Fruit fly (Drosophila melanogaster): ENCODE results near the gene Klp31E.

Klp31E gene

DNA sequence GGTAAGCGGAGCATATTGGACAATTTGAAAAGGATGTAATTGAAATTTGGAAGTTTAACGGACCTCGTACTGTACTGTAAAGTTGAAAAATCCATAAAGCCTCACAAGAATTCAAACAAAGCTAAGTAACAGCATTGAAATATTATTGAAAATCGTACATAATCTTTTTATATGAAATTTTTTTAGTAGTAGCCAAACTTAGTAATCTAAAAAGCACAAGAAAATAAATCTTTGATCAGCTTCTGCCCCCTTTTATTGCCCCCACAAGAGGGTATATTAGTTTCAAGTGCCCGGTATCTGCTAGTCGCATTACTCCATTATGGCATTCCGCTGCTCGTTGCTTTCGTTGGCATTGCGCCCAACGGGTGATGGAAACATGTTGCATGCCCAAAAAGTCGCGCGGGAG, 53.1 kb downstream of the Klp31E start (continued):
- TF ChIP-seq Camta (GFP tag; optimal IDR thresholded peaks at IDR 0.05) (peak; percentile 66), HmgD (GFP tag; optimal IDR thresholded peaks at IDR 0.05) (no peak), crp (GFP tag; optimal IDR thresholded peaks at IDR 0.05) (peak in 1 of 2 experiments; percentile 8), tap (tag; optimal IDR thresholded peaks at IDR 0.05) (peak; percentile 46), Trl (optimal IDR thresholded peaks at IDR 0.05) (no peak), Trl (GFP tag; optimal IDR thresholded peaks at IDR 0.05) (peak; percentile 55), sna (GFP tag; IDR thresholded peaks at IDR 0.05; ENCODE audit: partially characterized antibody) (no peak), CG14965 (GFP tag; optimal IDR thresholded peaks at IDR 0.05; ENCODE audit: borderline replicate concordance) (peak; percentile 29), pzg (GFP tag; optimal IDR thresholded peaks at IDR 0.05) (no peak), B-H2 (GFP tag; optimal IDR thresholded peaks at IDR 0.05) (no peak), CTCF (GFP tag; optimal IDR thresholded peaks at IDR 0.05) (peak; percentile 17), al (GFP tag; IDR thresholded peaks at IDR 0.05) (peak; percentile 4; the same call in 1 of the 2 replicates), CG4360 (GFP tag; IDR thresholded peaks at IDR 0.05) (no peak), tin (GFP tag; optimal IDR thresholded peaks at IDR 0.05) (peak; percentile 63), CG30431 (GFP tag; optimal IDR thresholded peaks at IDR 0.05) (peak; percentile 35), Atf-2 (GFP tag; optimal IDR thresholded peaks at IDR 0.05) (peak; percentile 20), CG15269 (tag; optimal IDR thresholded peaks at IDR 0.05) (no peak), CG13424 (tag; optimal IDR thresholded peaks at IDR 0.05) (peak; percentile 48), chm (GFP tag; IDR thresholded peaks at IDR 0.05) (no peak), CG3726 (GFP tag; IDR thresholded peaks at IDR 0.05) (no peak), CG2120 (GFP tag; optimal IDR thresholded peaks at IDR 0.05) (peak; percentile 27), Adf1 (GFP tag; IDR thresholded peaks at IDR 0.05) (no peak), Fer1 (GFP tag; optimal IDR thresholded peaks at IDR 0.05) (no peak), hkb (optimal IDR thresholded peaks at IDR 0.05) (no peak), hkb (GFP tag; IDR thresholded peaks at IDR 0.05) (peak; percentile 28; the same call in 1 of the 2 replicates), stwl (tag; optimal IDR thresholded peaks at IDR 0.05) (no peak), bbx (GFP tag; IDR thresholded peaks at IDR 0.05; ENCODE audit: partially characterized antibody) (no peak), CG1024 (GFP tag; IDR thresholded peaks at IDR 0.05) (no peak), Mrtf (GFP tag; IDR thresholded peaks at IDR 0.05) (0 out of 3 replicates have a peak, but pooled peaks have one; percentile 46), sima (GFP tag; optimal IDR thresholded peaks at IDR 0.05) (no peak), CG13775 (GFP tag; optimal IDR thresholded peaks at IDR 0.05) (peak; percentile 62), oc (tag; optimal IDR thresholded peaks at IDR 0.05) (no peak), MTF-1 (GFP tag; optimal IDR thresholded peaks at IDR 0.05; ENCODE audit: borderline replicate concordance) (no peak), CG13296 (GFP tag; optimal IDR thresholded peaks at IDR 0.05) (no peak), pb (GFP tag; optimal IDR thresholded peaks at IDR 0.05) (peak; percentile 1), CG9932 (GFP tag; IDR thresholded peaks at IDR 0.05) (no peak), CG10462 (GFP tag; optimal IDR thresholded peaks at IDR 0.05) (peak; percentile 15), CG9817 (tag; optimal IDR thresholded peaks at IDR 0.05) (peak; percentile 10), peb (GFP tag; IDR thresholded peaks at IDR 0.05) (no peak), CG17186 (GFP tag; optimal IDR thresholded peaks at IDR 0.05) (no peak), yki (optimal IDR thresholded peaks at IDR 0.05) (no peak), CG8944 (GFP tag; optimal IDR thresholded peaks at IDR 0.05) (peak; percentile 51), CG6272 (GFP tag; IDR thresholded peaks at IDR 0.05) (no peak), CoRest (tag; optimal IDR thresholded peaks at IDR 0.05) (peak; percentile 74), corto (GFP tag; optimal IDR thresholded peaks at IDR 0.05) (no peak), tup (GFP tag; optimal IDR thresholded peaks at IDR 0.05) (no peak), CG15073 (GFP tag; optimal IDR thresholded peaks at IDR 0.05) (no peak), CG10565 (GFP tag; optimal IDR thresholded peaks at IDR 0.05) (no peak), unpg (GFP tag; optimal IDR thresholded peaks at IDR 0.05) (peak; percentile 22), CG11093 (GFP tag; IDR thresholded peaks at IDR 0.05) (peak; percentile 63; the same call in 1 of the 3 replicates), NfI (GFP tag; optimal IDR thresholded peaks at IDR 0.05) (no peak), CG1603 (tag; optimal IDR thresholded peaks at IDR 0.05) (no peak), Opbp (GFP tag; IDR thresholded peaks at IDR 0.05; ENCODE audit: partially characterized antibody) (no peak)

All from whole organism, embryonic.